Fruit fly (Drosophila melanogaster) whole organism, embryonic: ENCODE measurements around the gene slmb.
A peak's percentile ranks its signal among the peaks of the same experiment; 100 is the strongest.

Source experiments
- ATbp ChIP-seq: fragments of 200-800 bp; sonication (Bioruptor generic); optimal IDR thresholded peaks from 2 replicates; lab custom pipeline; 2017; ENCODE audit warnings: missing biosample characterization, mild to moderate bottlenecking, missing genetic modification characterization, missing genetic modification reagents
- CG1024 ChIP-seq: fragments of 200-800 bp; sonication (Bioruptor generic); IDR thresholded peaks from 2 replicates; pipeline ENCODE4 v1.3.6; 2022; ENCODE audit warnings: missing biosample characterization, missing genetic modification characterization
- CG10274 ChIP-seq: fragments of 200-800 bp; sonication (Bioruptor generic); optimal IDR thresholded peaks from 3 replicates; lab custom pipeline; 2017; ENCODE audit warnings: missing biosample characterization, mild to moderate bottlenecking, missing genetic modification characterization
- CG10321 ChIP-seq: fragments of 200-800 bp; sonication (Bioruptor generic); IDR thresholded peaks from 2 replicates; pipeline ENCODE4 v1.3.6; 2022; ENCODE audit warnings: missing biosample characterization, missing genetic modification characterization
- CG10565 ChIP-seq: fragments of 200-800 bp; sonication (Bioruptor generic); optimal IDR thresholded peaks from 3 replicates; lab custom pipeline; 2016; ENCODE audit warnings: missing biosample characterization, mild to moderate bottlenecking, missing genetic modification characterization
- CG10654 ChIP-seq: fragments of 200-800 bp; sonication (Bioruptor generic); optimal IDR thresholded peaks from 2 replicates; lab custom pipeline; 2016; ENCODE audit warnings: missing biosample characterization, missing genetic modification characterization
- CG11247 ChIP-seq: fragments of 200-800 bp; sonication (Bioruptor generic); IDR thresholded peaks from 2 replicates; pipeline ENCODE4 v1.3.6; 2022; ENCODE audit warnings: missing biosample characterization, missing genetic modification characterization
- CG11723 ChIP-seq: fragments of 200-800 bp; sonication (Bioruptor generic); optimal IDR thresholded peaks from 2 replicates; lab custom pipeline; 2017; ENCODE audit warnings: missing biosample characterization, mild to moderate bottlenecking, missing genetic modification characterization
- CG13287 ChIP-seq: fragments of 200-800 bp; sonication (Bioruptor generic); IDR thresholded peaks from 2 replicates; pipeline ENCODE4 v1.3.6; 2022; ENCODE audit warnings: missing biosample characterization, missing genetic modification characterization; ENCODE audit not compliant: partially characterized antibody
- CG13296 ChIP-seq: fragments of 200-800 bp; sonication (Bioruptor generic); optimal IDR thresholded peaks from 3 replicates; lab custom pipeline; 2018; ENCODE audit warnings: missing biosample characterization, mild to moderate bottlenecking, missing genetic modification characterization
- CG13894 ChIP-seq: fragments of 200-800 bp; sonication (Bioruptor generic); optimal IDR thresholded peaks from 3 replicates; lab custom pipeline; 2018; ENCODE audit warnings: missing biosample characterization, mild to moderate bottlenecking, missing genetic modification characterization, moderate library complexity
- CG14860 ChIP-seq: fragments of 200-800 bp; sonication (Bioruptor generic); IDR thresholded peaks from 3 replicates; pipeline ENCODE4 v1.3.6; 2022; ENCODE audit warnings: missing biosample characterization, missing genetic modification characterization; ENCODE audit not compliant: partially characterized antibody
- CG15601 ChIP-seq: fragments of 200-800 bp; sonication (Bioruptor generic); optimal IDR thresholded peaks from 3 replicates; lab custom pipeline; 2019; ENCODE audit warnings: missing biosample characterization, mild to moderate bottlenecking, missing genetic modification characterization, moderate library complexity
- CG1602 ChIP-seq: fragments of 200-800 bp; sonication (Bioruptor generic); optimal IDR thresholded peaks from 3 replicates; lab custom pipeline; 2016; ENCODE audit warnings: missing biosample characterization, missing genetic modification characterization
- CG1647 ChIP-seq: fragments of 200-800 bp; sonication (Bioruptor generic); optimal IDR thresholded peaks from 3 replicates; lab custom pipeline; 2016; ENCODE audit warnings: missing biosample characterization, missing genetic modification characterization
- CG17359 ChIP-seq: fragments of 200-800 bp; sonication (Bioruptor generic); optimal IDR thresholded peaks from 3 replicates; lab custom pipeline; 2018; ENCODE audit warnings: missing biosample characterization, mild to moderate bottlenecking, missing genetic modification characterization, moderate library complexity
- CG17612 ChIP-seq: fragments of 200-800 bp; sonication (Bioruptor generic); IDR thresholded peaks from 2 replicates; pipeline ENCODE4 v1.3.6; 2022; ENCODE audit warnings: missing biosample characterization, missing genetic modification characterization
- CG18262 ChIP-seq: fragments of 200-800 bp; optimal IDR thresholded peaks from 3 replicates; lab custom pipeline; 2019; ENCODE audit warnings: missing biosample characterization, mild to moderate bottlenecking, missing genetic modification characterization, moderate library complexity
- CG1832 ChIP-seq: fragments of 200-800 bp; sonication (Bioruptor generic); optimal IDR thresholded peaks from 2 replicates; lab custom pipeline; 2017; ENCODE audit warnings: missing biosample characterization, mild to moderate bottlenecking, missing genetic modification characterization, inconsistent platforms
- CG18764 ChIP-seq: fragments of 200-800 bp; sonication (Bioruptor generic); optimal IDR thresholded peaks from 3 replicates; lab custom pipeline; 2016; ENCODE audit warnings: missing biosample characterization, missing genetic modification characterization
- CG6791 ChIP-seq: fragments of 200-800 bp; sonication (Bioruptor generic); IDR thresholded peaks from 3 replicates; pipeline ENCODE4 v1.3.6; 2022; ENCODE audit warnings: missing biosample characterization, missing genetic modification characterization; ENCODE audit not compliant: partially characterized antibody
- CG7745 ChIP-seq: fragments of 200-800 bp; sonication (Bioruptor generic); optimal IDR thresholded peaks from 2 replicates; lab custom pipeline; 2018; ENCODE audit warnings: missing biosample characterization, mild to moderate bottlenecking, missing genetic modification characterization, moderate library complexity
- CG7963 ChIP-seq: fragments of 200-800 bp; sonication (Bioruptor generic); IDR thresholded peaks from 3 replicates; pipeline ENCODE4 v1.3.6; 2022; ENCODE audit warnings: missing biosample characterization, missing genetic modification characterization; ENCODE audit not compliant: partially characterized antibody
- CG7987 ChIP-seq: fragments of 200-800 bp; sonication (Bioruptor generic); optimal IDR thresholded peaks from 2 replicates; lab custom pipeline; 2018; ENCODE audit warnings: missing biosample characterization, mild to moderate bottlenecking, missing genetic modification characterization, moderate library complexity
- CG9727 ChIP-seq: fragments of 200-800 bp; sonication (Bioruptor generic); optimal IDR thresholded peaks from 3 replicates; lab custom pipeline; 2017; ENCODE audit warnings: missing biosample characterization, mild to moderate bottlenecking, missing genetic modification characterization
- Camta ChIP-seq: fragments of 200-800 bp; sonication (Bioruptor generic); optimal IDR thresholded peaks from 2 replicates; lab custom pipeline; 2016; ENCODE audit warnings: missing biosample characterization, missing genetic modification characterization
- Dfd ChIP-seq, 2 experiments: fragments of >200 bp; optimal IDR thresholded peaks; 2 replicates each; lab custom pipeline; 2017; ENCODE audit warnings: missing biosample characterization in 2 of 2, missing genetic modification characterization in 2 of 2
- Doc2 ChIP-seq: fragments of 200-800 bp; sonication (Bioruptor generic); IDR thresholded peaks from 2 replicates; pipeline ENCODE4 v1.3.6; 2022; ENCODE audit warnings: missing biosample characterization, missing genetic modification characterization
- HLH4C ChIP-seq: fragments of 200-800 bp; sonication (Bioruptor generic); IDR thresholded peaks from 3 replicates; pipeline ENCODE4 v1.3.6; 2022; ENCODE audit warnings: missing biosample characterization, missing genetic modification characterization; ENCODE audit not compliant: partially characterized antibody
- Hmr ChIP-seq: fragments of 200-800 bp; sonication (Bioruptor generic); optimal IDR thresholded peaks from 3 replicates; lab custom pipeline; 2017; ENCODE audit warnings: mild to moderate bottlenecking, missing biosample characterization, missing genetic modification reagents, missing genetic modification characterization
- Hr3 ChIP-seq: fragments of 200-800 bp; sonication (Bioruptor generic); optimal IDR thresholded peaks from 3 replicates; lab custom pipeline; 2016; ENCODE audit warnings: missing biosample characterization, missing genetic modification characterization
- Max ChIP-seq: fragments of 200-800 bp; sonication (Bioruptor generic); optimal IDR thresholded peaks from 2 replicates; lab custom pipeline; 2016; ENCODE audit warnings: missing biosample characterization, mild to moderate bottlenecking, missing genetic modification characterization
- Sry-β ChIP-seq: fragments of 200-800 bp; sonication (Bioruptor generic); optimal IDR thresholded peaks from 2 replicates; lab custom pipeline; 2018; ENCODE audit warnings: missing biosample characterization, mild to moderate bottlenecking, missing genetic modification characterization, moderate library complexity
- Xrp1 ChIP-seq: fragments of 200-800 bp; sonication (Bioruptor generic); IDR thresholded peaks from 2 replicates; pipeline ENCODE4 v1.3.6; 2022; ENCODE audit warnings: missing biosample characterization, missing genetic modification characterization
- amos ChIP-seq: fragments of 200-800 bp; sonication (Bioruptor generic); IDR thresholded peaks from 2 replicates; pipeline ENCODE4 v1.3.6; 2022; ENCODE audit warnings: missing biosample characterization, missing genetic modification characterization; ENCODE audit not compliant: partially characterized antibody
- ato ChIP-seq: fragments of 200-800 bp; sonication (Bioruptor generic); IDR thresholded peaks from 2 replicates; pipeline ENCODE4 v1.3.6; 2022; ENCODE audit warnings: missing biosample characterization, missing genetic modification characterization; ENCODE audit not compliant: partially characterized antibody
- bsh ChIP-seq, 2 experiments: fragments of 200-800 bp; sonication (Bioruptor generic); optimal IDR thresholded peaks; 2 replicates each; lab custom pipeline; 2017 to 2018; ENCODE audit warnings: mild to moderate bottlenecking in 2 of 2, missing biosample characterization in 2 of 2, missing genetic modification characterization in 2 of 2, moderate library complexity in 1 of 2
- cad ChIP-seq: fragments of >200 bp; optimal IDR thresholded peaks from 2 replicates; lab custom pipeline; 2017; ENCODE audit warnings: missing biosample characterization, missing genetic modification characterization
- corto ChIP-seq: fragments of 200-800 bp; sonication (Bioruptor generic); optimal IDR thresholded peaks from 2 replicates; lab custom pipeline; 2016; ENCODE audit warnings: missing biosample characterization, mild to moderate bottlenecking, missing genetic modification characterization, moderate library complexity
- emc ChIP-seq: fragments of 200-800 bp; sonication (Bioruptor generic); optimal IDR thresholded peaks from 2 replicates; lab custom pipeline; 2016; ENCODE audit warnings: missing biosample characterization, missing genetic modification characterization
- esg ChIP-seq: fragments of 200-800 bp; sonication (Bioruptor generic); conservative IDR thresholded peaks from 2 replicates; pipeline ENCODE4 v1.3.6; 2022; ENCODE audit warnings: missing biosample characterization, missing genetic modification characterization
- ewg ChIP-seq: fragments of 200-800 bp; sonication (Bioruptor generic); optimal IDR thresholded peaks from 3 replicates; lab custom pipeline; 2017; ENCODE audit warnings: mild to moderate bottlenecking, missing biosample characterization, missing genetic modification reagents, missing genetic modification characterization
- exex ChIP-seq: fragments of 200-800 bp; sonication (Bioruptor generic); optimal IDR thresholded peaks from 4 replicates; lab custom pipeline; 2018; ENCODE audit warnings: missing biosample characterization, mild to moderate bottlenecking, missing genetic modification characterization, moderate library complexity
- eyg ChIP-seq: fragments of 200-800 bp; sonication (Bioruptor generic); optimal IDR thresholded peaks from 3 replicates; lab custom pipeline; 2016; ENCODE audit warnings: missing biosample characterization, missing genetic modification characterization
- fd64A ChIP-seq: fragments of 200-800 bp; sonication (Bioruptor generic); optimal IDR thresholded peaks from 3 replicates; lab custom pipeline; 2018; ENCODE audit warnings: missing biosample characterization, mild to moderate bottlenecking, missing genetic modification characterization
- nerfin-1 ChIP-seq: fragments of 200-800 bp; sonication (Bioruptor generic); optimal IDR thresholded peaks from 3 replicates; lab custom pipeline; 2019; ENCODE audit warnings: missing biosample characterization, mild to moderate bottlenecking, missing genetic modification characterization, moderate library complexity
- repo ChIP-seq: fragments of 200-800 bp; sonication (Bioruptor generic); optimal IDR thresholded peaks from 2 replicates; lab custom pipeline; 2016; ENCODE audit warnings: missing biosample characterization, missing genetic modification characterization
- ro ChIP-seq: fragments of 200-800 bp; sonication (Bioruptor generic); IDR thresholded peaks from 2 replicates; pipeline ENCODE4 v1.3.6; 2022; ENCODE audit warnings: missing biosample characterization, missing genetic modification characterization
- yki ChIP-seq: fragments of >200 bp; optimal IDR thresholded peaks from 3 replicates; lab custom pipeline; 2018

Gene slmb

dm6 chr3R:21138220-21138754 lies 11.0 kb upstream of the slmb start, which contains the start of gene meigo (continued):
- TF ChIP-seq emc (peak; percentile 9), CG1647 (GFP tag; lab: Kevin White, UChicago) (peak; percentile 2), eyg (no peak), corto (no peak), exex (tag; lab: Kevin White, UChicago) (no peak), Doc2 (GFP tag; lab: Robert Waterston, UW) (no peak), bsh (GFP tag; optimal IDR thresholded peaks at IDR 0.05; lab: Kevin White, UChicago) (peak in 1 of 2 experiments; percentile 67), CG10321 (no peak), yki (lab: Kevin White, UChicago) (no peak), HLH4C (GFP tag; lab: Robert Waterston, UW) (no peak), CG10565 (GFP tag; lab: Kevin White, UChicago) (no peak), CG13894 (tag; lab: Kevin White, UChicago) (no peak), CG7963 (no peak), Xrp1 (GFP tag; lab: Robert Waterston, UW) (peak; percentile 78), ato (GFP tag; lab: Robert Waterston, UW) (no peak), CG7987 (GFP tag; lab: Kevin White, UChicago) (peak; percentile 32), ATbp (GFP tag; lab: Kevin White, UChicago) (no peak), CG18262 (tag; lab: Kevin White, UChicago) (peak; percentile 74), CG1832 (GFP tag; lab: Kevin White, UChicago) (no peak), CG10274 (GFP tag; lab: Kevin White, UChicago) (peak; percentile 9), CG11723 (GFP tag; lab: Kevin White, UChicago) (no peak), CG1602 (GFP tag; lab: Kevin White, UChicago) (peak; percentile 35), repo (GFP tag; lab: Kevin White, UChicago) (peak; percentile 46), ewg (no peak), CG13287 (GFP tag; lab: Robert Waterston, UW) (0 out of 2 replicates have a peak, but pooled peaks have one; percentile 36), CG10654 (peak; percentile 67), Max (GFP tag; lab: Kevin White, UChicago) (peak; percentile 70), CG6791 (GFP tag; lab: Robert Waterston, UW) (no peak), CG11247 (GFP tag; lab: Robert Waterston, UW) (peak; percentile 53; the same call in 1 of the 2 replicates), nerfin-1 (tag; lab: Kevin White, UChicago) (peak; percentile 74), cad (GFP tag; lab: Kevin White, UChicago) (no peak), Camta (GFP tag; lab: Kevin White, UChicago) (peak; percentile 49), CG7745 (tag; lab: Kevin White, UChicago) (no peak), CG18764 (peak; percentile 58), CG9727 (peak; percentile 37), CG15601 (tag; lab: Kevin White, UChicago) (peak; percentile 87), CG1024 (GFP tag; lab: Robert Waterston, UW) (no peak), Dfd (GFP tag; optimal IDR thresholded peaks at IDR 0.05; lab: Kevin White, UChicago) (no peak), esg (GFP tag; lab: Robert Waterston, UW) (peak; percentile 62), Hmr (GFP tag; lab: Kevin White, UChicago) (no peak), CG17612 (no peak), fd64A (GFP tag; lab: Kevin White, UChicago) (no peak), CG17359 (tag; lab: Kevin White, UChicago) (peak; percentile 56), Sry-β (GFP tag; lab: Kevin White, UChicago) (peak; percentile 99), CG13296 (GFP tag; lab: Kevin White, UChicago) (peak; percentile 76), ro (no peak), CG14860 (GFP tag; lab: Robert Waterston, UW) (no peak), amos (GFP tag; lab: Robert Waterston, UW) (peak; percentile 7; the same call in 1 of the 2 replicates), Hr3 (peak; percentile 68)
